Fruit fly (Drosophila melanogaster) whole organism, wandering third instar larva: ENCODE data around the gene CHES-1-like.

ENCODE experiments used
- Abd-B ChIP-seq: fragments of >200 bp; optimal IDR thresholded peaks from 2 replicates; lab custom pipeline; 2017; ENCODE audit warnings: missing biosample characterization, missing genetic modification characterization
- CG32264 ChIP-seq: fragments of 200-800 bp; sonication (Bioruptor generic); optimal IDR thresholded peaks from 2 replicates; lab custom pipeline; 2016; ENCODE audit warnings: missing biosample characterization, missing genetic modification characterization
- CG9705 ChIP-seq: fragments of 200-800 bp; sonication (Bioruptor generic); optimal IDR thresholded peaks from 2 replicates; lab custom pipeline; 2018; ENCODE audit warnings: missing biosample characterization, mild to moderate bottlenecking, missing genetic modification characterization
- CrebA ChIP-seq: fragments of 200-800 bp; sonication (Bioruptor generic); optimal IDR thresholded peaks from 2 replicates; lab custom pipeline; 2016; ENCODE audit warnings: missing biosample characterization, mild to moderate bottlenecking, missing genetic modification characterization, borderline replicate concordance
- Dfd ChIP-seq: fragments of >200 bp; optimal IDR thresholded peaks from 2 replicates; lab custom pipeline; 2017; ENCODE audit warnings: missing biosample characterization, missing genetic modification characterization
- Dif ChIP-seq: fragments of 200-275, 200-300 bp; sonication (Bioruptor generic); optimal IDR thresholded peaks from 2 replicates; lab custom pipeline; 2018; ENCODE audit warnings: missing biosample characterization, missing genetic modification characterization; ENCODE audit not compliant: partially characterized antibody
- GATAd ChIP-seq: sonication (Bioruptor generic); optimal IDR thresholded peaks from 2 replicates; lab custom pipeline; 2016; ENCODE audit warnings: missing biosample characterization, missing genetic modification characterization
- HLH106 ChIP-seq: fragments of 200-800 bp; optimal IDR thresholded peaks from 3 replicates; lab custom pipeline; 2019; ENCODE audit warnings: missing biosample characterization, mild to moderate bottlenecking, missing genetic modification characterization, moderate library complexity
- Hnf4 ChIP-seq: fragments of 200-800 bp; sonication (Bioruptor generic); optimal IDR thresholded peaks from 2 replicates; lab custom pipeline; 2016; ENCODE audit warnings: missing biosample characterization, mild to moderate bottlenecking, missing genetic modification characterization
- Hr78 ChIP-seq: fragments of >200 bp; optimal IDR thresholded peaks from 2 replicates; lab custom pipeline; 2017; ENCODE audit warnings: missing biosample characterization, missing genetic modification characterization
- Hr83 ChIP-seq: fragments of 200-300 bp; sonication (Bioruptor generic); optimal IDR thresholded peaks from 2 replicates; lab custom pipeline; 2016; ENCODE audit warnings: missing biosample characterization, mild to moderate bottlenecking, missing genetic modification characterization, moderate library complexity; ENCODE audit not compliant: poor library complexity, severe bottlenecking
- Jra ChIP-seq: sonication (Bioruptor generic); optimal IDR thresholded peaks from 2 replicates; lab custom pipeline; 2016; ENCODE audit warnings: missing biosample characterization, missing genetic modification characterization
- Mio ChIP-seq: sonication (Bioruptor generic); optimal IDR thresholded peaks from 2 replicates; lab custom pipeline; 2016; ENCODE audit warnings: missing biosample characterization, missing genetic modification characterization
- Myc ChIP-seq: fragments of >200 bp; optimal IDR thresholded peaks from 2 replicates; lab custom pipeline; 2017
- N ChIP-seq: fragments of >200 bp; optimal IDR thresholded peaks from 2 replicates; lab custom pipeline; 2018; ENCODE audit warnings: missing biosample characterization, missing external identifiers, missing genetic modification characterization
- OdsH ChIP-seq: fragments of 200-800 bp; sonication (Bioruptor generic); optimal IDR thresholded peaks from 2 replicates; lab custom pipeline; 2016; ENCODE audit warnings: missing biosample characterization, mild to moderate bottlenecking, missing genetic modification characterization
- Rel ChIP-seq, 2 experiments: fragments of 200-800 bp; sonication (Bioruptor generic) in 1 of 2; optimal IDR thresholded peaks; 2 replicates in 1 of 2; 3 replicates in 1 of 2; lab custom pipeline; 2016 to 2019; ENCODE audit warnings: mild to moderate bottlenecking in 2 of 2, missing biosample characterization in 2 of 2, missing genetic modification characterization in 2 of 2, moderate library complexity in 1 of 2
- Sp1 ChIP-seq: fragments of 200-800 bp; sonication (Bioruptor generic); optimal IDR thresholded peaks from 3 replicates; lab custom pipeline; 2019; ENCODE audit warnings: missing biosample characterization, mild to moderate bottlenecking, missing genetic modification characterization, moderate library complexity
- Vsx2 ChIP-seq: fragments of 200-300, 225-300 bp; sonication (Bioruptor generic); optimal IDR thresholded peaks from 2 replicates; lab custom pipeline; 2018; ENCODE audit warnings: missing biosample characterization, missing genetic modification characterization; ENCODE audit not compliant: partially characterized antibody
- br ChIP-seq: fragments of 200-800 bp; sonication (Bioruptor generic); optimal IDR thresholded peaks from 2 replicates; lab custom pipeline; 2016; ENCODE audit warnings: missing biosample characterization, missing genetic modification characterization
- brk ChIP-seq: fragments of 200-800 bp; sonication (Bioruptor generic); optimal IDR thresholded peaks from 2 replicates; lab custom pipeline; 2016; ENCODE audit warnings: missing biosample characterization, mild to moderate bottlenecking, missing genetic modification characterization
- dl ChIP-seq, 2 experiments: fragments of 175-275, 200-275 bp in 1 of 2; fragments of 200-275 bp in 1 of 2; sonication (Bioruptor generic); optimal IDR thresholded peaks; lab custom pipeline; 2018; ENCODE audit warnings: mild to moderate bottlenecking in 2 of 2, missing biosample characterization in 2 of 2, missing genetic modification characterization in 2 of 2, moderate library complexity in 2 of 2; ENCODE audit not compliant: partially characterized antibody in 2 of 2, insufficient read depth in 1 of 2
- dmrt93B ChIP-seq: fragments of 200-800 bp; sonication (Bioruptor generic); optimal IDR thresholded peaks from 2 replicates; lab custom pipeline; 2018; ENCODE audit warnings: missing biosample characterization, mild to moderate bottlenecking, missing genetic modification characterization
- dsf ChIP-seq: sonication (Bioruptor generic); optimal IDR thresholded peaks from 2 replicates; lab custom pipeline; 2016; ENCODE audit warnings: missing biosample characterization, missing genetic modification characterization, borderline replicate concordance
- ey ChIP-seq: fragments of 200-800 bp; sonication (Bioruptor generic); optimal IDR thresholded peaks from 2 replicates; lab custom pipeline; 2016; ENCODE audit warnings: missing biosample characterization, missing genetic modification characterization
- foxo ChIP-seq, 2 experiments: fragments of 200-800 bp; sonication (Bioruptor generic); optimal IDR thresholded peaks; 2 replicates in 1 of 2; 3 replicates in 1 of 2; lab custom pipeline; 2016 to 2017; ENCODE audit warnings: missing biosample characterization in 2 of 2, missing genetic modification characterization in 2 of 2
- fru ChIP-seq: fragments of 200-800 bp; sonication (Bioruptor generic); optimal IDR thresholded peaks from 3 replicates; lab custom pipeline; 2016; ENCODE audit warnings: missing biosample characterization, mild to moderate bottlenecking, missing genetic modification characterization
- h ChIP-seq: fragments of 200-800 bp; sonication (Bioruptor generic); optimal IDR thresholded peaks from 3 replicates; lab custom pipeline; 2016; ENCODE audit warnings: missing biosample characterization, mild to moderate bottlenecking, missing genetic modification characterization
- jim ChIP-seq: fragments of 175-275, 200-325 bp; sonication (Bioruptor generic); optimal IDR thresholded peaks from 2 replicates; lab custom pipeline; 2016; ENCODE audit warnings: missing biosample characterization, mild to moderate bottlenecking, missing genetic modification characterization
- lola ChIP-seq: fragments of >200 bp; optimal IDR thresholded peaks from 2 replicates; lab custom pipeline; 2017; ENCODE audit warnings: missing biosample characterization, missing genetic modification characterization
- pan ChIP-seq: fragments of >200 bp; optimal IDR thresholded peaks from 2 replicates; lab custom pipeline; 2017
- psq ChIP-seq: fragments of 200-800 bp; sonication (Bioruptor generic); optimal IDR thresholded peaks from 3 replicates; lab custom pipeline; 2017; ENCODE audit warnings: missing biosample characterization, mild to moderate bottlenecking, missing genetic modification characterization, moderate library complexity
- rgr ChIP-seq: fragments of 200-800 bp; sonication (Bioruptor generic); optimal IDR thresholded peaks from 3 replicates; lab custom pipeline; 2016; ENCODE audit warnings: missing biosample characterization, mild to moderate bottlenecking, missing genetic modification characterization
- sage ChIP-seq: fragments of 200-800 bp; sonication (Bioruptor generic); optimal IDR thresholded peaks from 2 replicates; lab custom pipeline; 2016; ENCODE audit warnings: missing biosample characterization, mild to moderate bottlenecking, missing genetic modification characterization
- sv ChIP-seq: fragments of 200-800 bp; sonication (Bioruptor generic); optimal IDR thresholded peaks from 3 replicates; lab custom pipeline; 2016; ENCODE audit warnings: missing biosample characterization, missing genetic modification characterization
- tai ChIP-seq: sonication (Bioruptor generic); optimal IDR thresholded peaks from 2 replicates; lab custom pipeline; 2016; ENCODE audit warnings: missing biosample characterization, missing genetic modification characterization
- usp ChIP-seq: fragments of >200 bp; optimal IDR thresholded peaks from 2 replicates; lab custom pipeline; 2017; ENCODE audit warnings: missing biosample characterization, missing genetic modification characterization
- woc ChIP-seq: sonication (Bioruptor generic); optimal IDR thresholded peaks from 2 replicates; lab custom pipeline; 2016; ENCODE audit warnings: missing biosample characterization, mild to moderate bottlenecking, missing genetic modification characterization

The CHES-1-like gene

dm6 chrX:7709708-7710438 is 688 bp upstream of the CHES-1-like start:
- TF ChIP-seq psq (GFP tag; lab: Kevin White, UChicago), result peak; percentile 50
- TF ChIP-seq dl (GFP tag; optimal IDR thresholded peaks at IDR 0.05; lab: Kevin White, UChicago; ENCODE audit: insufficient read depth in 1 of 2, partially characterized antibody in 2 of 2), result peak; percentile 44 to 64
- no peak for TF ChIP-seq lola
- TF ChIP-seq GATAd (GFP tag; lab: Kevin White, UChicago), result no peak
- peak; percentile 64 for TF ChIP-seq Dif
- TF ChIP-seq Abd-B, result no peak

dm6 chrX:7707350-7708241 is 1.6 kb downstream of the CHES-1-like start:
- TF ChIP-seq CG9705 (GFP tag; lab: Kevin White, UChicago), result no peak
- TF ChIP-seq pan (lab: Kevin White, UChicago), result peak; percentile 44

dm6 chrX:7706398-7707349 is 2.5 kb downstream of the CHES-1-like start:
- TF ChIP-seq Vsx2 (GFP tag; lab: Kevin White, UChicago) (no peak), usp (GFP tag; lab: Kevin White, UChicago) (no peak), foxo (GFP tag; optimal IDR thresholded peaks at IDR 0.05; lab: Kevin White, UChicago) (peak in 1 of 2 experiments; percentile 99), Dif (peak; percentile 79), fru (GFP tag; lab: Kevin White, UChicago) (peak; percentile 97), OdsH (GFP tag; lab: Kevin White, UChicago) (peak; percentile 98), pan (lab: Kevin White, UChicago) (no peak), ey (peak; percentile 94), jim (GFP tag; lab: Kevin White, UChicago) (peak; percentile 53), lola (no peak), Hr78 (no peak), dmrt93B (GFP tag; lab: Kevin White, UChicago) (peak; percentile 97), CrebA (GFP tag; lab: Kevin White, UChicago) (peak; percentile 86), Hr83 (GFP tag; lab: Kevin White, UChicago) (peak; percentile 7), Rel (GFP tag; optimal IDR thresholded peaks at IDR 0.05; lab: Kevin White, UChicago) (peak; percentile 86), Rel (tag; optimal IDR thresholded peaks at IDR 0.05; lab: Kevin White, UChicago) (peak; percentile 96), dsf (GFP tag; lab: Kevin White, UChicago) (peak; percentile 91), CG9705 (GFP tag; lab: Kevin White, UChicago) (peak; percentile 99), tai (peak; percentile 83), Hnf4 (GFP tag; lab: Kevin White, UChicago) (peak; percentile 94), N (no peak), Sp1 (GFP tag; lab: Kevin White, UChicago) (peak; percentile 99), Jra (GFP tag; lab: Kevin White, UChicago) (peak; percentile 92), Myc (lab: Kevin White, UChicago) (no peak), CG32264 (GFP tag; lab: Kevin White, UChicago) (peak; percentile 83), woc (GFP tag; lab: Kevin White, UChicago) (peak; percentile 88), Mio (GFP tag; lab: Kevin White, UChicago) (peak; percentile 39), Abd-B (no peak), psq (GFP tag; lab: Kevin White, UChicago) (peak; percentile 98), sv (GFP tag; lab: Kevin White, UChicago) (peak; percentile 90), HLH106 (tag; lab: Kevin White, UChicago) (peak; percentile 99), sage (peak; percentile 93), br (peak; percentile 95), Dfd (peak; percentile 74), h (GFP tag; lab: Kevin White, UChicago) (peak; percentile 97), rgr (GFP tag; lab: Kevin White, UChicago) (peak; percentile 99), dl (GFP tag; optimal IDR thresholded peaks at IDR 0.05; lab: Kevin White, UChicago; ENCODE audit: insufficient read depth in 1 of 2, partially characterized antibody in 2 of 2) (peak; percentile 65 to 71), GATAd (GFP tag; lab: Kevin White, UChicago) (peak; percentile 86), brk (GFP tag; lab: Kevin White, UChicago) (peak; percentile 94)
